Worm (Caenorhabditis elegans): ENCODE data around the gene fbxa-73.

fbxa-73 gene

ce11 chrIII:2280569-2280968 is 27.3 kb downstream of the fbxa-73 start, which contains the start of gene Y54F10BM.22:
Gene Y54F10BM.22, plus strand, starts transcription at chrIII:2280899.
- TF ChIP-seq lin-39 (tag; optimal IDR thresholded peaks at IDR 0.05) (no peak), pax-3 (tag; optimal IDR thresholded peaks at IDR 0.05) (no peak), C34B4.2 (tag; optimal IDR thresholded peaks at IDR 0.05) (no peak), ztf-11 (tag; optimal IDR thresholded peaks at IDR 0.05) (no peak), C16A3.4 (tag; optimal IDR thresholded peaks at IDR 0.05) (no peak), unc-62 (GFP tag; optimal IDR thresholded peaks at IDR 0.05) (no peak), nhr-237 (tag; optimal IDR thresholded peaks at IDR 0.05) (no peak), lin-15B (tag; optimal IDR thresholded peaks at IDR 0.05) (no peak), mdl-1 (tag; optimal IDR thresholded peaks at IDR 0.05) (no peak), nhr-12 (tag; optimal IDR thresholded peaks at IDR 0.05) (no peak), aly-2 (tag; optimal IDR thresholded peaks at IDR 0.05) (no peak), fkh-4 (tag; optimal IDR thresholded peaks at IDR 0.05; ENCODE audit: borderline replicate concordance) (no peak), nhr-77 (tag; optimal IDR thresholded peaks at IDR 0.05) (no peak), nhr-19 (GFP tag; conservative IDR thresholded peaks at IDR 0.05) (no peak), ceh-63 (GFP tag; optimal IDR thresholded peaks at IDR 0.05) (no peak), isw-1 (GFP tag; IDR thresholded peaks at IDR 0.05) (no peak), lin-13 (GFP tag; optimal IDR thresholded peaks at IDR 0.05) (no peak), mep-1 (tag; optimal IDR thresholded peaks at IDR 0.05) (no peak), jun-1 (tag; optimal IDR thresholded peaks at IDR 0.05) (no peak), fkh-10 (GFP tag; optimal IDR thresholded peaks at IDR 0.05) (no peak), egl-13 (tag; optimal IDR thresholded peaks at IDR 0.05) (no peak), nhr-85 (tag) (peak; percentile 82), elt-3 (tag; optimal IDR thresholded peaks at IDR 0.05) (peak in 2 of 6 experiments; percentile 41 to 83), efl-1 (optimal IDR thresholded peaks at IDR 0.05) (no peak), efl-1 (GFP tag; optimal IDR thresholded peaks at IDR 0.05 in 1 of 2) (peak in 1 of 2 experiments; percentile 64), grh-1 (GFP tag; IDR thresholded peaks at IDR 0.05) (no peak), dpl-1 (GFP tag; optimal IDR thresholded peaks at IDR 0.05) (no peak), unc-30 (tag; optimal IDR thresholded peaks at IDR 0.05) (no peak), nhr-90 (tag; optimal IDR thresholded peaks at IDR 0.05; ENCODE audit: poor library complexity) (peak; percentile 28), hlh-17 (GFP tag; optimal IDR thresholded peaks at IDR 0.05; ENCODE audit: borderline replicate concordance) (no peak), ztf-4 (tag; optimal IDR thresholded peaks at IDR 0.05) (no peak), elt-2 (tag; optimal IDR thresholded peaks at IDR 0.05) (no peak), nhr-84 (tag; optimal IDR thresholded peaks at IDR 0.05) (no peak), mab-9 (GFP tag; IDR thresholded peaks at IDR 0.05) (no peak), nhr-20 (tag; optimal IDR thresholded peaks at IDR 0.05) (peak; percentile 30), snpc-4 (tag; optimal IDR thresholded peaks at IDR 0.05) (no peak), efl-3 (GFP tag; optimal IDR thresholded peaks at IDR 0.05) (no peak), zip-4 (GFP tag; optimal IDR thresholded peaks at IDR 0.05) (no peak), pag-3 (tag; optimal IDR thresholded peaks at IDR 0.05; ENCODE audit: borderline replicate concordance, insufficient read depth) (no peak), ets-5 (GFP tag; IDR thresholded peaks at IDR 0.05) (no peak), vab-15 (tag; optimal IDR thresholded peaks at IDR 0.05) (no peak), snu-23 (GFP tag; optimal IDR thresholded peaks at IDR 0.05) (peak; percentile 0), aha-1 (tag; optimal IDR thresholded peaks at IDR 0.05) (no peak), tlp-1 (tag; optimal IDR thresholded peaks at IDR 0.05) (no peak), nhr-11 (tag; optimal IDR thresholded peaks at IDR 0.05) (no peak), skn-1 (tag; optimal IDR thresholded peaks at IDR 0.05) (no peak), irx-1 (tag; optimal IDR thresholded peaks at IDR 0.05) (no peak), lin-35 (GFP tag; optimal IDR thresholded peaks at IDR 0.05) (peak in 1 of 2 experiments; percentile 10), sox-4 (tag; optimal IDR thresholded peaks at IDR 0.05) (no peak), zag-1 (tag; optimal IDR thresholded peaks at IDR 0.05) (no peak), swsn-7 (tag; optimal IDR thresholded peaks at IDR 0.05) (no peak), nhr-28 (tag; optimal IDR thresholded peaks at IDR 0.05) (no peak), alr-1 (tag; optimal IDR thresholded peaks at IDR 0.05; ENCODE audit: borderline replicate concordance) (no peak), ceh-82 (tag; optimal IDR thresholded peaks at IDR 0.05) (no peak)

Data from whole organism, L1 larva.